Fruit fly (Drosophila melanogaster) whole organism, larva: ENCODE measurements around the gene CG33108.

Experiments
- noc ChIP-seq: fragments of 200-800 bp; sonication (Bioruptor generic); optimal IDR thresholded peaks from 3 replicates; lab custom pipeline; 2019; ENCODE audit warnings: missing biosample characterization, mild to moderate bottlenecking, missing genetic modification characterization, moderate library complexity

CG33108 gene

dm6 chr3R:23995460-23995859 is at the start of gene CG33108:
TSS of gene CG33108 (plus strand) at chr3R:23995659.
- TF ChIP-seq noc, result no peak

DNA sequence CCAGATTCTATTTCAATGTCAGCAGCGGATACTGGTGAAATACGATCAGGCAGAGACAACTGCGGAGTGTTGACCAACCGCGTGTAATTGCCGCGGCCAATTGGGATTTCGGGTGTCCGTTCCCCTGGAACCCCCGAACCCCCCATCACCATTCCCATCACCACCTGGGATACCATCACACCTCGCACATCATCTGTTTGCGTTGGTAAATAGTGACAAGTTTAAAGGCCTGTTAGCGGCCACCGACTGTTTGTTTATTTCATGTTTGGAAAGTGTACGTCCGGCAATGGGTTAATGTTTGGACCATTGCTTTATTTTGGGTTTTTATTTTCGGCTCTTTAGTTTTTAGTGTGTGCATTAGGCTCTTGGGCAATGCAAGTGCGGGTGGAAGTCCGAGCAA is 48.5 kb upstream of the CG33108 start:
- TF ChIP-seq noc, result no peak

DNA sequence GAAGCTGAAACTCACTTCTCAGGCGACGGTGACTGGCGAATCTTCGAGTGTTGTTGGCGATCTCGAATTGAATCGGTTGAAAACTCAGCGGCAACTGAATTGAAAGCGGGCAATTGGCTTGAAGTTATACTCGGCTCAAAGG is 47.3 kb upstream of the CG33108 start, which contains the start of gene CG12268:
Gene CG12268 (minus strand): TSS at position 101 of the 142 bp plus-strand sequence.
- no peak for TF ChIP-seq noc

DNA sequence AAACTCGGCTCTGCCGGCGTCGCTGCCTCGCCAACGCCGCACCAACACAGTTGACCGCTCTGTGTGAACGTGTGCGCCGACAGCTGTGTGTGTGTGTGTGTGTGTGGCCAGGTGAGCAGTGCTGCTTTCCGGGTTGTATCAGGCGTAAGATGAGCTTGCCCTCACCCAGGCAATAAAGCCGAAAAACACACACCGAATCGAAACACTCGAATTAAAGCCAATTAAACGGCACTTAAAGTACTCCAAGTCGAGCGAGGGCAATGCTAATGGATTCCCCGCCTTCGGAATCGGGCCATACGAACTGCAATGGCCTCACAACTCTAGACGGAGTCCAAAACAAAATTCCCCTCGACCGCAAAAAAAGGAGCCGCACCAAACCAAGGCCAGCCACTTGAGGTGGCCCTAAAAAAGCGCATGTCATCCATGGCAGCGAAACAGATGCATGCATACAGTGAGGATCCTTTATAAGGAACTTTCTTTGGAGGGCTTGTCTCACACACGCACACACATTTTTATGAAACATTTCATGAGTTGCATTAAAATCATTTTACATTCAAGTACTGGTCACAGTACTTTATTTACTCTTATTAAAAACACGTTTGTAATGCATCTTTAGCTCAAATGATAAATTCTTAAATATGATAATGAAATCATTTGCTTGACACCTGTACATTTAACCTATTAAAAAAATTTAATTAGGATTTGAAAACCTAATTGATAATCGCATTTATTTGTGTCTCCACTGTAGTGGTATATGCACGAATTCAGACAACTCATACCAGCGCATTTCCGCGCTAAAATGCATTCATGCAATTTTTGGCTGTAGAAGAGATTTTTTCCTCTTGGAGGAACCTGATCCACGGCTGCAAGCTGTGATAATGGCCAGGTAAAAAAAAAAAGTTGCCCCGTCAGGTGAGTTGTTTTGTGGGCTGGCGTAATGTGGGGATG is 46.7 kb upstream of the CG33108 start:
- TF ChIP-seq noc, result no peak

DNA sequence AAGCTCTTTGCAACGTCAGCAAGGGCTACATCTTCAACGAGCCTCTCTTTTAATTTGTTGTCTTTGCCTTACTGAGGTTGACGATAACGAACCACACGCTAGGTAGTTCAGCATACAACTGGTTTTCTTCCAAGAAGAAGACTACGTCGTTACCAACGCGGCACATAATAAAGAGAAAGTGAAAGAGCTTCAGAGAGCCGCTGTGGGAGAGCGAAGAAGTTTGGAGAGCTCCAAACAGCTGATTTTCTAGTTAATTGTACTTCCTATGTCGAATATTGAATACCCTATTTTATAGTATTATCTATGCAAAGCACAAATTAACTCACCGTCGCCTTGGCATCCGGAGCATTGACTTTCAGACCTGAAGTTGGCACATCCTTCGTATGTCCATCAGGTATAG is 40.1 kb upstream of the CG33108 start:
- TF ChIP-seq noc, result no peak

DNA sequence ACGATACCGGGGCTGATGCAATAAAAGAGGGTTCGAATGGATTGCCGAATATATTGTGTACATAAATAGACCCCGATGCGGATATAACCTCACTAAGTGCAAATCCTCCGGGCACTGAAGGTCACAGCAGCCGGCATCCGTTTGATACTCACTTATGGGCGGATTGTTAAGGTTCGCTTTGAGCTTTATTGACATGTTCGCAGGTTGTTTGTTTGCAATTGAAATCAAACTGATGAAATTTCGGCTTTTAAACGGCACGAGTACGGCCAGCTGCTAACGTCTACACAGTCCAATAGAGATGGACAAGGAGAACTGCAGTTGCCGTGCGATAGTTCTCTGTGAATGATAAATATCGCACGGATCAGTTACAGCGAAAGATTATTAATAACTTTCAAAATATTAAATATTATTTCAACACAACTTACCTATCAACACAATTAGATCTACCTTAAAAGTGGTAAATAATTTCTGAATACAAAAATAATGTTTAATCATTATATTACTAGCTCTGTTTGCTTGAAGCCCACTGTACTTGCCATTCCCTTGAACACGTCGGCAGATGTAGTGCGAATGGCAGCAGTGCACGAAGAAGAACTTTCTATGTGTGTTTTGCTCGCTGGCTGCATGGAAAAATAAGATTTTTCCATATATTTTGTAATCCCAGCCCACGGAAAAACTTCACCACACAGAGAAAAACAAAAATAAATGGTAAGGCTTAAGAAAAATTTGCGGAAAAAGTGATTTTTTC is 37.2 kb upstream of the CG33108 start, which contains the start of the genes GluProRS and AP-1sigma:
Gene GluProRS (minus strand): TSS at position 301 of the 748 bp plus-strand sequence.
Gene AP-1sigma (plus strand): TSS at position 561 of the 748 bp plus-strand sequence.
- TF ChIP-seq noc, result peak; percentile 78

- TF ChIP-seq noc, result no peak
Measured at dm6 chr3R:23960865-23961264, 34.6 kb upstream of the CG33108 start.

- TF ChIP-seq noc, result no peak
Measured at dm6 chr3R:23962781-23963222, 32.7 kb upstream of the CG33108 start, which contains the start of gene CG31140. TSS of gene CG31140 (plus strand) at chr3R:23963180.

DNA sequence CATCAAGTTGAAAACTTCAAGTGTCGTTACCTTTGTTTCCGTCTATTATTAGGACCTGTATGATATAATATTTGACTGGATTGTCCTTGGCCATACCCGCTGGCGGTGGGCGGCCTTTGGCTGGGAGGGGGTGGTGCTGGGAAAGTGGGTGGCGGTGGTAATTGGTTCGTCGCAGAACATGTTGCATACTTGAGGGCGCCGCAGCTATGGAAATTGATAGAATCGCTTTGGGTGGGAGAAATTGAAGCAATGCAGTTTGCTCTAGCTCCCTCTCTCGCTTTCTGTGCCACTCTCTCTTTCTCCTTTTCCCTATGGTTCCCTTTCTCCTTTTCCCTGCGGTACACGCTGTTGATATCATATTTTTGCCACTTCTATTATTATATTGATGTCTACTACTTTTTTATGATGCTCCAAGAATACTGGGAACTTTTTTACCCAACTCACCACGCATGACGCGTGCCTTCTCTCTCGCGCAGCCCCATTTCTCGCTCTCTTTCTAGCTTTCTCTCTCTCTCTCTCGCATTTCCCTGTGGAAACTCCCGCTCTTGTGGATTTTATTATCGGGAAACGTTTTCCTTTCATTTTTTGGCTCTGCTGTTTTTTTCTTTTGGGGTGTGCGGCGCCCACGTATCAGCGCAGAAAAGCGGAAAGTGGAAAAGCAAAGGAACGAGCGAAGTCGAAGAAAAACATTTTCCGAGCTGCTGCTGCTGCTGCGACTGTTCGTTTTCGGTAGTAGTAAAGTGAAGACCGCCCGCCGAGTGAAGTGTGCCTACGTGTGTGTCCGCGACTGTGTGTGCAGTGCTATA is 30.3 kb upstream of the CG33108 start:
- no peak for TF ChIP-seq noc

DNA sequence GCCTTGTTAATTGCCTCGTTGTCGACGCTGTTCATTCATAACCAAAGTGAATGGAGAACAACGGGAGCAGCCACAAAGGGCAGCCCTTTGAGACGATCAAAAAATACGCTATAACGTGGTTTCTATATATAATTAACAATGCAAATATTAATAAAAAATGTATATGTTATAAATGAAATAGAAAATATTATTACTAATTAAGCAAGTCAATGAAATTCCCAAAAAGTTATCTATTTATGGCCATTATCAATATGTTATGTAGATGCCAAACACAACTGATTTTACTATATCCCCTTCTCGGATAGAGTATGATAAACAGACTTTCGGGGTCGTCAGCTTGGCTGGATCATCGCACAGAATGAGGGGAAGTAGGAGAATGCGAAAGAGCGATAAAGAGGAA is 26.0 kb upstream of the CG33108 start:
- no peak for TF ChIP-seq noc

DNA sequence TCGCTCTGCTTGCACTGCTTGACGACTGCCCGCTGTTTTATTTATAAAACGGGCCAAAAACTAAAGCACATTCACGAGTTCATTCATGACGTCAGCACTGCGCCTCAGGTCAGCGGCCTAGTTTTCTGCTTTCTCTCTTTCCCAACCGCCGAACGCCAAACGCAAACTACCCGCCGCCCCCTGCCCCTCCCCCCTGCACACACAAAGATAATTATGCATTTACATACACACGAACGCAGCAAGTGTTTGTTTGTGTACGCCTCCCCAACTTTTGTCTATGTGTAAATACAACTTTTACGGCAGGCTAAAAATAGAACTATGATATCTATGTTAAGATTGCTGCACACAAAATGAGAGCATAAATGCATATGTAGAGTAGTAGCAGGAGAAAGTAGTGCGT is 24.3 kb upstream of the CG33108 start:
- no peak for TF ChIP-seq noc

dm6 chr3R:23971764-23972163 is 23.7 kb upstream of the CG33108 start:
- TF ChIP-seq noc, result no peak

dm6 chr3R:23981645-23982044 is 13.8 kb upstream of the CG33108 start:
- TF ChIP-seq noc, result no peak

DNA sequence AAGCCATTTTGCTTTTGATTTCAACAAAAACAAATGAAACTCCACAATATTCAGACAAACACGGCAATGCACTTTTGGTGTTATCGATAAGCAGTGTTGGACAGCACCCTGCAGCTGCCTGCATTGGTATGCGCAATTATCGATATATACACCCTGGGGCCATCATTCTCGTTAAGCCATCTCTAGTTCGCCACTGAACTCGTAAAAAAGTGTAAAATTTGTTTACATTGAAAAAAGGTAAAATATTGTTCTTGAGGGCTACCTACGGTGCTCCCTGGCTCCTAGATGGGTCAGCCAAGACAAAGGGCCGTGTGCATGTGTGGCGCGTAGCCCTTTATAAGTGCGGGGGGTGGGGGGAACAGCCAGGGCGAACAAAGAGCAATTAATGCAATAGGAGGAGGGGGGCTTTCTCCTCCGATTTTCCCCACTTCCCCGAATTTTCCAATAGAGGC is 9.0 kb upstream of the CG33108 start, which contains the start of the genes CG13603 and CG5902:
Gene CG13603 (minus strand): TSS at position 91 of the 452 bp plus-strand sequence.
Gene CG5902 (plus strand): TSS at position 164 of the 452 bp plus-strand sequence.
- no peak for TF ChIP-seq noc

- no peak for TF ChIP-seq noc
Measured at dm6 chr3R:23991364-23991763, 4.1 kb upstream of the CG33108 start.
